Worm (Caenorhabditis elegans) whole organism, L4/young adult: ENCODE measurements around the gene E02H9.1.
"Not testable (repeated sequence)": the region's sequence is repeated elsewhere in the genome, so short reads cannot be mapped to it uniquely, and the experiment has no call there.

Experiments used
- W03F9.2 ChIP-seq: fragments of 150-350 bp; optimal IDR thresholded peaks from 2 replicates; lab custom pipeline; 2014; ENCODE audit warnings: missing biosample characterization, missing genetic modification characterization
- dao-5 ChIP-seq: sonication (generic microtip); optimal IDR thresholded peaks from 2 replicates; lab custom pipeline; 2016; ENCODE audit warnings: missing genotype, missing genetic modification characterization, moderate library complexity, missing compliant biosample characterization
- him-1 ChIP-seq: sonication (generic microtip); optimal IDR thresholded peaks from 2 replicates; lab custom pipeline; 2016; ENCODE audit warnings: missing genotype, missing genetic modification reagents, missing genetic modification characterization, missing compliant biosample characterization

The E02H9.1 gene

DNA sequence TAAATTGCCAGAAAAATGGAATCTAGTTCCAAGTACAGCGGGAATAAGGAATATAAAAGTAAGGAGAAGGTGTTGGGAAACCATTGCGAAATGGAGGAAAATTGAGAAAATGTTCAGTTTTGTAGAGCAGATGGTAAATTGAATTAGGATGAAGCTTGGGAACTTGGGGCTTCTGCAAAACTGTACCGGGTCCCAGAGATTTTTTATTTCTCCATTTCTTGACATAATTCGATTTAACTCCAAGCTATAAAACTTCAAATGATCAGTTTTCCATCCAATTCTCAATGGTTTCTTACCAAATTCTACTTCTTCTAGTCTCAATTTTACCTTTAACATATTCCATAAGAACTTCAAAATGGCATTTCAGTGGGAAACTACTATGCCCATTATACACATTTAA is at the start of gene E02H9.1, which contains the start of gene E02H9.9:
TSS of gene E02H9.1 (plus strand) at position 285 of the 400 bp plus-strand sequence.
TSS of gene E02H9.9 (minus strand) at position 101 of the 400 bp plus-strand sequence.
- no peak for TF ChIP-seq W03F9.2 (tag; lab: Kevin White, UChicago)
- no peak for TF ChIP-seq dao-5 (tag; lab: Kevin White, UChicago)
- TF ChIP-seq him-1 (tag; lab: Kevin White, UChicago): no peak

DNA sequence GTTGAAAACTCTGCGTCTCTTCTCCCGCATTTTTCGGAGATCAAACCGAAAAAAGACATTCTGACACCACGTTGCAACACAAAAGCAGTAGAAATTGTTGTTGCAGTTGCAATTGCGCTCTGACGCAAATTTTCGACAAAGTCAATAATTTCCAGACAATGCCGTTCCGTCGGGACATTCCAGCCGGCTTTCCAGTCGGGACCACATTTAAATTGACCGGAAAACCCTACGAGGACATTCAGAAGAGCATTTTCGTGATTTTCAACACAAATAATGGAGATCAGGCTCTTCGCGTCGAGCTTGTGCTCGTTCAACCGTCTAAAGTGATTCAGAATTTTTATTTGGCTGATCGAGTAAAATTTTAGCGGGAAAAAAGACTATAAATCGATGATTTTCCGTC is 49.3 kb upstream of the E02H9.1 start:
- TF ChIP-seq dao-5 (tag; lab: Kevin White, UChicago): no peak
- TF ChIP-seq him-1 (tag; lab: Kevin White, UChicago): no peak
- TF ChIP-seq W03F9.2 (tag; lab: Kevin White, UChicago): no peak

DNA sequence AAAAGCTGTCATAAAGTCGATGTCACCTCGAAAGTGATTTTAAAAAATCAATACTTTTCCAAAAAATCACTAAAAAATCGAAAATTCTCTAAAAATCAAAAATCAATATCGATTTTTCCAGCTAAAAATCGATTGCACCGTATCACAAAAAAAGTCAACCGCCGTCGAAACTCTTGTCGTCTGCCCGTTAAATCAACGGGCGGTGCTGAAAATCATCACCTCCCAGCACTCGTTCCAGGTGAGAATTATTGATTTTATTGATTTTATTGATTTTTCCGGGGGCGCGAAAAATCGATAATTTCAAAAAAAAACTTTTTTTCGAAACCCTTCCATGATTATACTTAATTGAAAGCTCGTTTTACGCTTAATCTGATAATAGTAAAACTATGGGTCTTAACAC is 48.8 kb upstream of the E02H9.1 start:
- TF ChIP-seq him-1 (tag; lab: Kevin White, UChicago) (no peak), W03F9.2 (tag; lab: Kevin White, UChicago) (no peak), dao-5 (tag; lab: Kevin White, UChicago) (no peak)

DNA sequence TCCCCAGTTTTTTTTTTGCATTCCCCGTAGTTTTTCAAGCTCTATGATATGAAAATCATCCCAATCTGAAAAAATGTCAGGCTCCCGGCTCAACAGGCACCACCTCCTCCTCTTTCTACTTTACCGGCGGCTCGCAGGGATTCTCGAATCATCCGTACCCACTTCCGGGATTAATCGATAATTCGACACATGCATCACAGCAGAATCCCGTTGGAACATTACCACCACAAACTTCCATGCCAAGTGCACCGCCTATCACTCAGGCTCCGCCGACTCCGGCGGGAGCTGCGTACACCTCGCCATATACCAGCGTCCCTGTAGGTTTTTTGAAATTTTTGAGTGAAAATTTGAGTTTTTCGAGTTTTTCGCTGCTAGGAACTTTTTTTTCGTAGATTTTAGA is 47.1 kb upstream of the E02H9.1 start:
- TF ChIP-seq dao-5 (tag; lab: Kevin White, UChicago) (no peak), him-1 (tag; lab: Kevin White, UChicago) (no peak), W03F9.2 (tag; lab: Kevin White, UChicago) (no peak)

DNA sequence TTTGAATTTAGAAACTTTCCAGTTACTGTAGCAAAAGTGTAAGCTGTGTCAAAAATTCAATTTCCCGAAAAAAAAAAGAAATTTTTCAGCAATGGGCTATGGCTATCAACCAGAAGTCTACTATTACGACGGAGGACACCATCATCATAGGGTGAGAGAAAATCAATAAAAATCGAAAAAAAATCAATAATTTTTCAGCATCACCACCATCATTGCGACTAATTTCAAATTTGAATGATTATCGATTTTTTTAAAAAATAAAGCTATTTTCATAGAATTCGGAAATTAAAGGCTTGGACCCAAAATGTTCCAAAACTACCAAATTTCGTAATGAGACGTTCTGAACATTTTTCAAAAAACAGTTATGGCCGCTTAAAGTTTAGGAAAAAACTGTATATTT is 44.6 kb upstream of the E02H9.1 start:
- TF ChIP-seq W03F9.2 (tag; lab: Kevin White, UChicago): no peak
- no peak for TF ChIP-seq dao-5 (tag; lab: Kevin White, UChicago)
- no peak for TF ChIP-seq him-1 (tag; lab: Kevin White, UChicago)

DNA sequence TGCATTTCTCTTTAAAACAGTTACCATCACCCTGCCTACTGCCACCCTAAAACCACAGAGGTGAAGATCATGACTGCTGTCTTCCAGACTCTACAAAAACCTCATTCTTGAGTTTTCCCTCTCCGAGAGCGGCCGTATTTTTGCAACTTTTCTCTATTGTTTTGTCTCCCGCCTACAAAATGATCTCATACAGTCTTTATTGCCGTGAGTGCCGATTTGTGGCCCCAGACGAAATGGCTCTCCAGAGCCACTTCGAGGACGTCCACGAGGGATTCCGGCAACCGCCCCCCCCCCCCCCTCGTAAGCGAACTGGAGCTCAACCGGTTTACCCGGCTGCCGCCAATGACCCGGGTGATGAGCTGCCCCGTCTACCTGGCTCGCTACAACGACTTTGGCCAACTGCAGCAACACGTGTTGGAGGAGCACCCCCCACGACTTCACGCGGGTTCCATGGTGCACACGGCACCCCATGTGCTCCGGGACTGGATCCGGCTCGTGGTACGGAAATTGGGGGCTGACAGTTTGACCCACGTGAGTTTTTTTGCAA is 43.4 kb upstream of the E02H9.1 start:
- TF ChIP-seq him-1 (tag; lab: Kevin White, UChicago): no peak
- TF ChIP-seq W03F9.2 (tag; lab: Kevin White, UChicago): no peak
- TF ChIP-seq dao-5 (tag; lab: Kevin White, UChicago): no peak

DNA sequence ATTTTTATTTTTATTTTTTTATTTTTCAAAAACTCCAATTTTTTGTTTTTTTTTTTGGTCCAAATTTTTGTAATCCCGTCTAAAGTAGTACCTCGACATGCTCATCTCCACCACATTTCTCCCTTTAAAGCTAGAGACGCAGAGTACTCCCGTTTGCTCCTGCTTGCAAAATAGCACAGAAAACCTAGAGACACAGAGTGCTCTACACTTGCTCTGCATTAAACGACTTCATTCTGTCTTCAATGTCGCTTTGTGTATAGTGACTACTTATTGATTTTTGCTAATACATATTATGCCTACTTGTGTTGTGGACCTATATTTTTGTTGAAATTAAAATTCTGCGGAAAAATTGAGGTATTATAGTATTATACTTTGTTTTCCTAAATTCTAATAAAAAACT is 42.2 kb upstream of the E02H9.1 start, which contains the start of gene W04B5.8:
TSS of gene W04B5.8 (plus strand) at position 195 of the 400 bp plus-strand sequence.
- TF ChIP-seq dao-5 (tag; lab: Kevin White, UChicago) (no peak), him-1 (tag; lab: Kevin White, UChicago) (no peak), W03F9.2 (tag; lab: Kevin White, UChicago) (no peak)

DNA sequence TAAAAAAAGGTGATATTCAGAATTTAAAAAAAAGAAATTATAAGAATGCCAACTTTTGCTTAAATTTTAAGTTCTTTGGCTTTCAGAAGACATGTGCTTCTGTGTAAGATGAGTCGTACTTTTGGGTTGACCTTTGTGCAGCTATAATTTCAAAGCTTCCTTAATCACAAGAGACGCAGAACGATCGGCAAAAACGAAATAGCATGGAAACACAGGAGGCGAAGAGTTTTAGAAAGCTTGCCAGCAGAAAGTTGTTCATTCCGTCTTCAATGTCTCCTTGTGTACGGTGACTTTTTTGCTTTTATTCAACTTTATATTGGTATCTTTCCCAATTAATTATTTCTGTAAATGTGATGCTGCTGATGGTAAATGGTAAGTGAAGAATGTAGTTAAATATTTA is 35.4 kb upstream of the E02H9.1 start:
- TF ChIP-seq him-1 (tag; lab: Kevin White, UChicago): no peak
- TF ChIP-seq W03F9.2 (tag; lab: Kevin White, UChicago): no peak
- no peak for TF ChIP-seq dao-5 (tag; lab: Kevin White, UChicago)

DNA sequence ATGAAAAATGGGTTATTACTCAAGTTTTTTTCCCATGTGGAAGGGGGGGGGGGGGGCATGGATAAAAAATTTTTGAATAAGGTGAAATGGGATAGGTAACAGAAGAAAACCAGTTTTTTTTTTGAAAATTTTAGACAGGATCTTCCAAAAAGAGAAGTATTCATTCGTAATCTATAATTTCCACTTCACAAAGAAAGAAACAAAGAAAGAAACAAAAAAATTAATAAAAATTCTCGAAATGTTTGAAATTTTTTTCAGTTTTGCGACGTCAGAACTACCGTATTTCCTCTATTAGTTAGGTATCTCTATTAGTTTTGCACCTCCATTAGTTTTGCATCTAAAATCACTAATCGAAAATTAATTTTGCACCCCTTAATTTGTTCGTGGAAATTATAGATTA is 32.9 kb upstream of the E02H9.1 start, which contains the start of gene W04B5.6:
TSS of gene W04B5.6 (minus strand) at position 101 of the 400 bp plus-strand sequence.
- TF ChIP-seq dao-5, W03F9.2, him-1 (tag; lab: Kevin White, UChicago): not testable (repeated sequence)

DNA sequence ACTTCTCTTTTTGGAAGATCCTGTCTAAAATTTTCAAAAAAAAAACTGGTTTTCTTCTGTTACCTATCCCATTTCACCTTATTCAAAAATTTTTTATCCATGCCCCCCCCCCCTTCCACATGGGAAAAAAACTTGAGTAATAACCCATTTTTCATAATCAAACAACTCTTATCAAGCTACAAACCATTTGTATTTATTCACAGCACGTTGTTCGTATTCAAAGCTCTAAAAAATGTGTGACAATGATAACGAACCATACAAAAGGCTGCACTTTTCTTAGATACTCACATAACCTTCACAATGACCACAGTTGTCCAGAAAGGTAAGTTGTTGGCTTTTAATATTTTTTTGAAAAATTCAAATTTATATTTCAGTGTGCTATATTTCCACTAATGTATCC is 32.5 kb upstream of the E02H9.1 start, which contains the start of gene E02H9.6:
TSS of gene E02H9.6 (plus strand) at position 301 of the 400 bp plus-strand sequence.
- not testable (repeated sequence) for TF ChIP-seq dao-5, him-1, W03F9.2 (tag; lab: Kevin White, UChicago)

DNA sequence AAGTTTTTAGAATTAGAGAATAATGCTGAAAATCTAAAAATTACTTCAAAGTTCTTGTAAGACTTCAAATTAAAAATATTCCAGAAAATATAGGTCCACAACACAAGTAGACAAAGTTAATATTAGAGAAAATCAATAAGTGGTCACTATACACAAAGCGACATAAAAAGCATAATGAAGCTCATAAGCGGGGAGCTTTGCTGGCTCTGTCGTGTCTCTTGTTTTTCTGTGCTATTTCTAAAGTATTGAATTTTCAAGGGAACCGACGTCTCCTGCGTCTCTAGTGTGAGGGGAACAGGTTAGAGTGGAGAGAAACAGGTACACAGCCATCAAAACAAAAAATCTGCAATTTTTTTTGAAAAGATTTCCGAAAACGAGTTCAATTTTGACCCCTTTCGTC is 29.7 kb upstream of the E02H9.1 start, which contains the start of gene E02H9.13:
TSS of gene E02H9.13 (minus strand) at position 199 of the 400 bp plus-strand sequence.
- TF ChIP-seq him-1 (tag; lab: Kevin White, UChicago) (no peak), dao-5 (tag; lab: Kevin White, UChicago) (no peak), W03F9.2 (tag; lab: Kevin White, UChicago) (no peak)

DNA sequence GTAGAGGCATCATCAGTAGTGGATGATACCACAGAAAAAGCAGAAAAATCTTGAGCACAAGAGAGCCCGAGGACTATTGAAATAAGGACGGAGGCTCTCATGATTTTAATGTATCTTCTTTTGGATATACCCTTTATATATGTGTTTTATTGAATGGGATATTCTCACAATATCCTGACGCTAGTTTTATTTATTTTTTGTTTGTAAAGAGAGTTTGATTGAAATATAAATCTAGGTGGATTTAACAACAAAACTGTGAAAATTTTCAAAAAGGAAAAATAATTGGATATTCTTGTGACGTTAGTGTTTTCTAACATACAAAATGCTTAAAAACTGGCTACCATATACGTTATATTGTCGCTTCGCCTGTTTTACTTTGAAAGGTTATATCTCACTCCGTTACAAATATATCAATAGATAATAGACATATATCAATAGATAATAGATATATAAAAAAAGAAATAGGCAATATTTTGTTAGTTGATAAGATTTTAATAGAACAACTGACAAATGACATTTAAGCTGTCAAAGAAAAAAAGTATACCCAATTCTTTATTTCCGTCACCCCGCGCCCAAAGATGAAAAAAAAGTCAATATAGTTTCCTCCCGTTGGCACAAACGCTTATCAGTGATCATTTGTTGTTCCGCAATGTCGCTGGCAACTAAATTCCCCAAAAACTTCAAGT is 22.6 kb upstream of the E02H9.1 start, which contains the start of the genes E02H9.7 and klo-2:
TSS of gene E02H9.7 (minus strand) at position 101 of the 686 bp plus-strand sequence.
TSS of gene klo-2 (plus strand) at position 636 of the 686 bp plus-strand sequence.
- TF ChIP-seq him-1 (tag; lab: Kevin White, UChicago) (no peak), W03F9.2 (tag; lab: Kevin White, UChicago) (no peak), dao-5 (tag; lab: Kevin White, UChicago) (no peak)

DNA sequence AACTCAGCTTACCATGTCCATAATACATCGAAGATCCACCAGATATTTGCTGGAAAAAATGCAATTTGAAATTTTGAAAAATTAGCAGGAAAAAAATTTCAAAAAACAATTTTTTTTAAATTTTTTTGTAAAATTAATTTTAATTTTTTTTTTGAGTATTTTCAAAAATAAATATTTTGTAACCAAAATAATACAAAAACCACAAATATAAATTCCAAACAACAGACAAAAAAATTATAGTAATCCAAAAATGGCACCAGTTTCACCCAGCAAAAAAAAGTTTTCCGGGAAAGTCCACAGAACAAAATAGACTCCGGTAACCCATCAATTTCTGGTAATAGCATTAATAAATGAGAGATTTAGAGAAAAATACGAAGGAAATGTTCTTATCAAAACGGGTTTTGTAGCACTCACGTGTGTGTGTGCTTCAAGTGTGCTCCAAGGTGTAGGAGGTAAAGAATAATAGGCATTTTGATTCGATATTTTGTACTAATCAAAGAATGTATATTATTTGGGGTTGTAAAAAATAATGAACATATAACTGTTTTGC is 13.5 kb upstream of the E02H9.1 start, which contains the start of gene nhr-121:
TSS of gene nhr-121 (minus strand) at position 51 of the 550 bp plus-strand sequence.
- no peak for TF ChIP-seq dao-5 (tag; lab: Kevin White, UChicago)
- TF ChIP-seq W03F9.2 (tag; lab: Kevin White, UChicago): no peak
- no peak for TF ChIP-seq him-1 (tag; lab: Kevin White, UChicago)
